Worm (Caenorhabditis elegans): ENCODE measurements around the gene adm-2.

DNA sequence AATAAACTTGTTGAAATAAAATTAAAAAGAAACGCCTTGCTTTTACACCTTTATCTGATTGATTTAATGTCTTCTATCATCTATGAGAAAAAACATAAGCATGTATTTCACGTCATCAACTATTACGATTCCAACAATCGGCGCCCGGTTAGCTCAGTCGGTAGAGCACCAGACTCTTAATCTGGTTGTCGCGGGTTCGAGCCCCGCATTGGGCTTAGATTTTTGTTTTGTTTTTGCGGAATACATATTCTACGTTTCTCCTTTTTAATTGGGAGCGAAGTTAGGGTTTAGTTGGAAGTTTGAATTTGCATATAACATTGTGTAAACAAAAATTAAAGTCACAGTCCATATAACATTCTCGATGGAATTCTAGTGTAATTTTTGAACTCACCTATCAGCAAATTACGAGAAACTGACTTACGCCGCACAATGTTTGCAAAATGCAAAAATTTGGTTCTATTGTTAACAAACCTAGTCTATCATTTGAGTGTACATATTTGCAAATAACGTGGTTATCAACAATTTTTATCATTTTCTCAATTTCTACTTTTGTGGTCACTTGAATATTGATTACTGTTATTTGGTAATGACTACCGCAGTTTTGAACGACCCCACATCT, 29.4 kb downstream of the adm-2 start, which contains the start of gene shc-3:
- TF ChIP-seq zag-1 (tag; optimal IDR thresholded peaks at IDR 0.05) (no peak), lin-39 (tag; optimal IDR thresholded peaks at IDR 0.05) (no peak), unc-130 (GFP tag; optimal IDR thresholded peaks at IDR 0.05) (no peak), hif-1 (tag; optimal IDR thresholded peaks at IDR 0.05) (no peak), nhr-48 (tag; optimal IDR thresholded peaks at IDR 0.05) (no peak), dpl-1 (GFP tag; optimal IDR thresholded peaks at IDR 0.05) (no peak), dmd-6 (GFP tag; IDR thresholded peaks at IDR 0.05) (no peak), daf-16 (GFP tag; optimal IDR thresholded peaks at IDR 0.05) (no peak), daf-16 (tag; optimal IDR thresholded peaks at IDR 0.05) (peak; percentile 65), pqm-1 (tag; optimal IDR thresholded peaks at IDR 0.05) (no peak), daf-12 (tag; optimal IDR thresholded peaks at IDR 0.05) (no peak), snpc-4 (tag; optimal IDR thresholded peaks at IDR 0.05) (no peak), nhr-11 (tag; optimal IDR thresholded peaks at IDR 0.05) (no peak), dve-1 (tag; optimal IDR thresholded peaks at IDR 0.05; ENCODE audit: insufficient read depth) (peak; percentile 25), fkh-10 (GFP tag; optimal IDR thresholded peaks at IDR 0.05) (no peak)
